Fruit fly (Drosophila melanogaster) whole organism, embryonic: Measurements from ENCODE around the gene CG43085.
A peak's percentile ranks its signal among the peaks of the same experiment; 100 is the strongest.

Experiments used
- Abd-B ChIP-seq: fragments of 200-800 bp; sonication (Bioruptor generic); optimal IDR thresholded peaks from 2 replicates; lab custom pipeline; 2018; ENCODE audit warnings: missing biosample characterization, mild to moderate bottlenecking, missing genetic modification characterization, moderate library complexity
- Atf3 ChIP-seq: fragments of 200-800 bp; sonication (Bioruptor generic); optimal IDR thresholded peaks from 3 replicates; lab custom pipeline; 2016; ENCODE audit warnings: missing biosample characterization, missing genetic modification characterization
- Bdp1 ChIP-seq: fragments of 200-800 bp; sonication (Bioruptor generic); optimal IDR thresholded peaks from 3 replicates; lab custom pipeline; 2016; ENCODE audit warnings: missing biosample characterization, missing genetic modification characterization
- CG10462 ChIP-seq: fragments of 200-800 bp; sonication (Bioruptor generic); optimal IDR thresholded peaks from 2 replicates; lab custom pipeline; 2016; ENCODE audit warnings: missing biosample characterization, missing genetic modification characterization
- CG11695 ChIP-seq: fragments of 200-800 bp; sonication (Bioruptor generic); IDR thresholded peaks from 3 replicates; pipeline ENCODE4 v1.3.6; 2022; ENCODE audit warnings: missing biosample characterization, missing genetic modification characterization
- CG11696 ChIP-seq: fragments of 200-800 bp; sonication (Bioruptor generic); IDR thresholded peaks from 2 replicates; pipeline ENCODE4 v1.3.6; 2022; ENCODE audit warnings: missing biosample characterization, missing genetic modification characterization
- CG13296 ChIP-seq: fragments of 200-800 bp; sonication (Bioruptor generic); optimal IDR thresholded peaks from 3 replicates; lab custom pipeline; 2018; ENCODE audit warnings: missing biosample characterization, mild to moderate bottlenecking, missing genetic modification characterization
- CG14441 ChIP-seq: fragments of 200-800 bp; sonication (Bioruptor generic); IDR thresholded peaks from 2 replicates; pipeline ENCODE4 v1.3.6; 2022; ENCODE audit warnings: missing biosample characterization, missing genetic modification characterization
- CG17612 ChIP-seq: fragments of 200-800 bp; sonication (Bioruptor generic); IDR thresholded peaks from 2 replicates; pipeline ENCODE4 v1.3.6; 2022; ENCODE audit warnings: missing biosample characterization, missing genetic modification characterization
- CG18262 ChIP-seq: fragments of 200-800 bp; optimal IDR thresholded peaks from 3 replicates; lab custom pipeline; 2019; ENCODE audit warnings: missing biosample characterization, mild to moderate bottlenecking, missing genetic modification characterization, moderate library complexity
- CG18476 ChIP-seq: fragments of 200-800 bp; sonication (Bioruptor generic); optimal IDR thresholded peaks from 2 replicates; lab custom pipeline; 2016; ENCODE audit warnings: missing biosample characterization, mild to moderate bottlenecking, missing genetic modification characterization
- CG31365 ChIP-seq: fragments of 200-800 bp; sonication (Bioruptor generic); optimal IDR thresholded peaks from 2 replicates; lab custom pipeline; 2018; ENCODE audit warnings: missing biosample characterization, mild to moderate bottlenecking, missing genetic modification characterization
- CG34422 ChIP-seq: fragments of 200-800 bp; sonication (Bioruptor generic); IDR thresholded peaks from 3 replicates; pipeline ENCODE4 v1.3.6; 2022; ENCODE audit warnings: missing biosample characterization, missing genetic modification characterization
- CG4328 ChIP-seq: fragments of 200-800 bp; sonication (Bioruptor generic); optimal IDR thresholded peaks from 3 replicates; lab custom pipeline; 2017; ENCODE audit warnings: missing biosample characterization, missing genetic modification reagents, missing genetic modification characterization
- CG8359 ChIP-seq: fragments of 200-800 bp; sonication (Bioruptor generic); optimal IDR thresholded peaks from 2 replicates; lab custom pipeline; 2017; ENCODE audit warnings: missing biosample characterization, mild to moderate bottlenecking, missing genetic modification characterization, borderline replicate concordance
- Doc2 ChIP-seq: fragments of 200-800 bp; sonication (Bioruptor generic); IDR thresholded peaks from 2 replicates; pipeline ENCODE4 v1.3.6; 2022; ENCODE audit warnings: missing biosample characterization, missing genetic modification characterization
- HLHmδ ChIP-seq: fragments of 200-800 bp; sonication (Bioruptor generic); optimal IDR thresholded peaks from 2 replicates; lab custom pipeline; 2018; ENCODE audit warnings: missing biosample characterization, mild to moderate bottlenecking, missing genetic modification characterization, moderate library complexity
- Hmx ChIP-seq: fragments of 200-800 bp; sonication (Bioruptor generic); optimal IDR thresholded peaks from 2 replicates; lab custom pipeline; 2016; ENCODE audit warnings: missing biosample characterization, missing genetic modification characterization
- Lim3 ChIP-seq: fragments of 200-800 bp; sonication (Bioruptor generic); IDR thresholded peaks from 2 replicates; pipeline ENCODE4 v1.3.6; 2022; ENCODE audit warnings: missing biosample characterization, missing genetic modification characterization
- NfI ChIP-seq: fragments of 200-800 bp; sonication (Bioruptor generic); optimal IDR thresholded peaks from 3 replicates; lab custom pipeline; 2018; ENCODE audit warnings: missing biosample characterization, mild to moderate bottlenecking, missing genetic modification characterization, moderate library complexity
- Optix ChIP-seq: fragments of 200-800 bp; sonication (Bioruptor generic); IDR thresholded peaks from 3 replicates; pipeline ENCODE4 v1.3.6; 2022; ENCODE audit warnings: missing biosample characterization, missing genetic modification characterization
- PHDP ChIP-seq: fragments of 200-800 bp; sonication (Bioruptor generic); optimal IDR thresholded peaks from 3 replicates; lab custom pipeline; 2018; ENCODE audit warnings: missing biosample characterization, mild to moderate bottlenecking, missing genetic modification characterization, moderate library complexity
- Ptx1 ChIP-seq: fragments of 200-800 bp; sonication (Bioruptor generic); IDR thresholded peaks from 2 replicates; pipeline ENCODE4 v1.3.6; 2022; ENCODE audit warnings: missing biosample characterization, missing genetic modification characterization
- ap ChIP-seq: fragments of 200-800 bp; sonication (Bioruptor generic); IDR thresholded peaks from 2 replicates; pipeline ENCODE4 v1.3.6; 2022; ENCODE audit warnings: missing biosample characterization, missing genetic modification characterization
- ato ChIP-seq: fragments of 200-800 bp; sonication (Bioruptor generic); IDR thresholded peaks from 2 replicates; pipeline ENCODE4 v1.3.6; 2022; ENCODE audit warnings: missing biosample characterization, missing genetic modification characterization; ENCODE audit not compliant: partially characterized antibody
- chif ChIP-seq, 2 experiments: fragments of 200-800 bp; sonication (Bioruptor generic); optimal IDR thresholded peaks; 3 replicates each; lab custom pipeline; 2016; ENCODE audit warnings: missing biosample characterization in 2 of 2, missing genetic modification characterization in 2 of 2
- chn ChIP-seq: fragments of 200-800 bp; sonication (Bioruptor generic); optimal IDR thresholded peaks from 2 replicates; lab custom pipeline; 2016; ENCODE audit warnings: missing biosample characterization, missing genetic modification characterization
- cwo ChIP-seq: fragments of 200-800 bp; sonication (Bioruptor generic); optimal IDR thresholded peaks from 3 replicates; lab custom pipeline; 2017; ENCODE audit warnings: missing biosample characterization, missing genetic modification characterization, mild to moderate bottlenecking, moderate library complexity, missing genetic modification reagents
- dysf ChIP-seq: fragments of 200-800 bp; sonication (Bioruptor generic); IDR thresholded peaks from 3 replicates; pipeline ENCODE4 v1.3.6; 2022; ENCODE audit warnings: missing biosample characterization, missing genetic modification characterization
- ewg ChIP-seq: fragments of 200-800 bp; sonication (Bioruptor generic); optimal IDR thresholded peaks from 3 replicates; lab custom pipeline; 2017; ENCODE audit warnings: mild to moderate bottlenecking, missing biosample characterization, missing genetic modification reagents, missing genetic modification characterization
- fd3F ChIP-seq: fragments of 200-800 bp; sonication (Bioruptor generic); optimal IDR thresholded peaks from 2 replicates; lab custom pipeline; 2018; ENCODE audit warnings: missing biosample characterization, mild to moderate bottlenecking, missing genetic modification characterization, moderate library complexity
- gem ChIP-seq: fragments of 200-800 bp; sonication (Bioruptor generic); optimal IDR thresholded peaks from 2 replicates; lab custom pipeline; 2019; ENCODE audit warnings: missing biosample characterization, mild to moderate bottlenecking, missing genetic modification characterization, moderate library complexity
- hbn ChIP-seq: fragments of 200-800 bp; sonication (Bioruptor generic); IDR thresholded peaks from 2 replicates; pipeline ENCODE4 v1.3.6; 2022; ENCODE audit warnings: missing biosample characterization, missing genetic modification characterization; ENCODE audit not compliant: partially characterized antibody
- hth ChIP-seq: fragments of >200 bp; optimal IDR thresholded peaks from 2 replicates; lab custom pipeline; 2017; ENCODE audit warnings: inconsistent platforms
- lola ChIP-seq, 3 experiments: fragments of >200 bp in 2 of 3; fragments of 200-800 bp in 1 of 3; sonication (Bioruptor generic) in 1 of 3; optimal IDR thresholded peaks; 2 replicates each; lab custom pipeline; 2017 to 2019; ENCODE audit warnings: missing biosample characterization in 3 of 3, missing genetic modification characterization in 3 of 3, mild to moderate bottlenecking in 1 of 3, moderate library complexity in 1 of 3
- mirr ChIP-seq: fragments of 200-800 bp; sonication (Bioruptor generic); optimal IDR thresholded peaks from 3 replicates; lab custom pipeline; 2018; ENCODE audit warnings: missing biosample characterization, mild to moderate bottlenecking, missing genetic modification characterization
- nerfin-2 ChIP-seq: fragments of 200-800 bp; sonication (Bioruptor generic); IDR thresholded peaks from 2 replicates; pipeline ENCODE4 v1.3.6; 2022; ENCODE audit warnings: missing biosample characterization, missing genetic modification characterization; ENCODE audit not compliant: partially characterized antibody
- nmo ChIP-seq: fragments of 200-800 bp; sonication (Bioruptor generic); optimal IDR thresholded peaks from 2 replicates; lab custom pipeline; 2018; ENCODE audit warnings: missing biosample characterization, mild to moderate bottlenecking, missing genetic modification characterization, moderate library complexity
- org-1 ChIP-seq: fragments of 200-800 bp; sonication (Bioruptor generic); optimal IDR thresholded peaks from 2 replicates; lab custom pipeline; 2017; ENCODE audit warnings: missing biosample characterization, missing genetic modification characterization
- phol ChIP-seq: fragments of 200-800 bp; sonication (Bioruptor generic); optimal IDR thresholded peaks from 3 replicates; lab custom pipeline; 2018; ENCODE audit warnings: missing biosample characterization, mild to moderate bottlenecking, missing genetic modification characterization, moderate library complexity
- pita ChIP-seq: fragments of 200-800 bp; sonication (Bioruptor generic); optimal IDR thresholded peaks from 2 replicates; lab custom pipeline; 2017; ENCODE audit warnings: missing biosample characterization, mild to moderate bottlenecking, missing genetic modification characterization
- rib ChIP-seq: fragments of 200-800 bp; sonication (Bioruptor generic); IDR thresholded peaks from 2 replicates; pipeline ENCODE4 v1.3.6; 2022; ENCODE audit warnings: missing biosample characterization, missing genetic modification characterization
- row ChIP-seq: fragments of 200-800 bp; sonication (Bioruptor generic); IDR thresholded peaks from 3 replicates; pipeline ENCODE4 v1.3.6; 2022; ENCODE audit warnings: missing biosample characterization, missing genetic modification characterization
- salm ChIP-seq: fragments of 200-800 bp; sonication (Bioruptor generic); optimal IDR thresholded peaks from 2 replicates; lab custom pipeline; 2018; ENCODE audit warnings: missing biosample characterization, mild to moderate bottlenecking, missing genetic modification characterization
- sima ChIP-seq: fragments of 200-800 bp; sonication (Bioruptor generic); optimal IDR thresholded peaks from 2 replicates; lab custom pipeline; 2016; ENCODE audit warnings: missing biosample characterization, missing genetic modification characterization
- slp2 ChIP-seq: fragments of 200-800 bp; sonication (Bioruptor generic); optimal IDR thresholded peaks from 2 replicates; lab custom pipeline; 2016; ENCODE audit warnings: missing biosample characterization, missing genetic modification characterization
- sug ChIP-seq: fragments of 200-800 bp; optimal IDR thresholded peaks from 2 replicates; lab custom pipeline; 2019; ENCODE audit warnings: missing biosample characterization, mild to moderate bottlenecking, missing genetic modification characterization, moderate library complexity
- unc-4 ChIP-seq: fragments of 200-800 bp; sonication (Bioruptor generic); IDR thresholded peaks from 2 replicates; pipeline ENCODE4 v1.3.6; 2022; ENCODE audit warnings: missing biosample characterization, missing genetic modification characterization; ENCODE audit not compliant: partially characterized antibody
- zen2 ChIP-seq: fragments of 200-800 bp; sonication (Bioruptor generic); IDR thresholded peaks from 3 replicates; pipeline ENCODE4 v1.3.6; 2022; ENCODE audit warnings: missing biosample characterization, missing genetic modification characterization; ENCODE audit not compliant: partially characterized antibody

The CG43085 gene

dm6 chr3L:17611864-17612505 is 34.6 kb downstream of the CG43085 start (continued):
- TF ChIP-seq zen2 = 0 out of 3 replicates have a peak, but pooled peaks have one; percentile 34
- no peak for TF ChIP-seq CG11696
- TF ChIP-seq unc-4 = no peak
- TF ChIP-seq phol (tag; lab: Kevin White, UChicago) = no peak
- TF ChIP-seq NfI (GFP tag; lab: Kevin White, UChicago) = no peak
- TF ChIP-seq CG18476 (GFP tag; lab: Kevin White, UChicago) = no peak
- no peak for TF ChIP-seq CG4328 (GFP tag; lab: Kevin White, UChicago)
- TF ChIP-seq nerfin-2 (GFP tag; lab: Robert Waterston, UW) = no peak
- TF ChIP-seq CG8359 (GFP tag; lab: Kevin White, UChicago) = no peak
- no peak for TF ChIP-seq row (GFP tag; lab: Robert Waterston, UW)
- TF ChIP-seq ato (GFP tag; lab: Robert Waterston, UW) = 0 out of 2 replicates have a peak, but pooled peaks have one; percentile 46
- TF ChIP-seq Optix = no peak
- TF ChIP-seq hbn = 0 out of 2 replicates have a peak, but pooled peaks have one; percentile 16
- TF ChIP-seq cwo = peak; percentile 96
- TF ChIP-seq HLHmδ = peak; percentile 42
- TF ChIP-seq CG10462 (GFP tag; lab: Kevin White, UChicago) = no peak
- TF ChIP-seq Doc2 = no peak
- TF ChIP-seq chn = peak; percentile 10
- no peak for TF ChIP-seq Hmx (GFP tag; lab: Kevin White, UChicago)
- peak in 1 of 3 experiments; percentile 21 for TF ChIP-seq lola (GFP tag; optimal IDR thresholded peaks at IDR 0.05; lab: Kevin White, UChicago)
- TF ChIP-seq Lim3 (GFP tag; lab: Robert Waterston, UW) = no peak
- no peak for TF ChIP-seq Bdp1 (GFP tag; lab: Kevin White, UChicago)
- TF ChIP-seq sima (GFP tag; lab: Kevin White, UChicago) = no peak
- TF ChIP-seq CG31365 (tag; lab: Kevin White, UChicago) = no peak
- TF ChIP-seq sug (tag; lab: Kevin White, UChicago) = peak; percentile 21
- TF ChIP-seq CG14441 = no peak
- no peak for TF ChIP-seq dysf (GFP tag; lab: Robert Waterston, UW)
- no peak for TF ChIP-seq salm (tag; lab: Kevin White, UChicago)
- no peak for TF ChIP-seq CG17612
- no peak for TF ChIP-seq org-1 (GFP tag; lab: Kevin White, UChicago)
- no peak for TF ChIP-seq Atf3 (GFP tag; lab: Kevin White, UChicago)
- TF ChIP-seq CG11695 = no peak
- TF ChIP-seq ap (GFP tag; lab: Robert Waterston, UW) = no peak
- no peak for TF ChIP-seq fd3F (GFP tag; lab: Kevin White, UChicago)
- no peak for TF ChIP-seq chif (GFP tag; optimal IDR thresholded peaks at IDR 0.05; lab: Kevin White, UChicago)
- no peak for TF ChIP-seq pita
- peak; percentile 3 for TF ChIP-seq Abd-B (GFP tag; lab: Kevin White, UChicago)
- peak; percentile 71 for TF ChIP-seq rib
- TF ChIP-seq CG34422 (GFP tag; lab: Robert Waterston, UW) = 0 out of 3 replicates have a peak, but pooled peaks have one; percentile 42
- no peak for TF ChIP-seq ewg (GFP tag; lab: Kevin White, UChicago)
- TF ChIP-seq slp2 (GFP tag; lab: Kevin White, UChicago) = no peak
- TF ChIP-seq PHDP (tag; lab: Kevin White, UChicago) = no peak
- no peak for TF ChIP-seq CG13296 (GFP tag; lab: Kevin White, UChicago)
- TF ChIP-seq mirr (GFP tag; lab: Kevin White, UChicago) = no peak
- TF ChIP-seq CG18262 (tag; lab: Kevin White, UChicago) = no peak
- no peak for TF ChIP-seq gem (tag; lab: Kevin White, UChicago)
- TF ChIP-seq hth (lab: Kevin White, UChicago) = no peak
- TF ChIP-seq nmo (GFP tag; lab: Kevin White, UChicago) = peak; percentile 23
- peak; percentile 18; the same call in 1 of the 2 replicates for TF ChIP-seq Ptx1 (GFP tag; lab: Robert Waterston, UW)
